Fruit fly (Drosophila melanogaster) Kc167 (cell line): Measurements from ENCODE around the gene Dus3.

Source experiments
- Myc ChIP-seq: fragments of >200 bp; optimal IDR thresholded peaks from 2 replicates; lab custom pipeline; 2017; ENCODE audit warnings: missing external identifiers
- Sin3A ChIP-seq: fragments of >200 bp; optimal IDR thresholded peaks from 2 replicates; lab custom pipeline; 2018; ENCODE audit warnings: missing external identifiers
- h ChIP-seq: fragments of >200 bp; optimal IDR thresholded peaks from 3 replicates; lab custom pipeline; 2018; ENCODE audit warnings: missing external identifiers
- insv ChIP-seq: fragments of >200 bp; optimal IDR thresholded peaks from 3 replicates; lab custom pipeline; 2018; ENCODE audit warnings: missing external identifiers
- psq ChIP-seq: fragments of >200 bp; optimal IDR thresholded peaks from 2 replicates; lab custom pipeline; 2017; ENCODE audit warnings: missing external identifiers
- ttk ChIP-seq: sonication (Bioruptor generic); optimal IDR thresholded peaks from 2 replicates; lab custom pipeline; 2017; ENCODE audit warnings: missing external identifiers

The Dus3 gene

DNA sequence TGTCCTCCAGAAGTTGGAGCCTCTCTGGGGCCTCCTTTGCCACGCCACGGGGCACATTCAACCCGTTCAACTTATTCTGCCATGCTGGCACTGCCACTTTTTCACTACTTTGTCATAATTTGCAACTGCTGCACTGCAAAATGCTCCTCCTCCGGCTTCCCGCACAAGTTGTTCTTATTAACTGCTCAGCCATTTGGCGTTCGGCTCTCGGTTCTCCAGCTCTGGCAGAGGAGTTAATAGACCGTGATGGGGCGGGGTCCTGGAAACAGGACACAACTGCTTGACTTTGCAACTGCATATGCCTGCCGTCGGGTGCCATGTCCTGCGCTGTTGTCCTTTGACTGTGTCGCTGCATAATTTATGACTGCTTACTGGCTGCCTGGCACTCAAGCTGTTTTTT, 46.3 kb downstream of the Dus3 start:
- no peak for TF ChIP-seq Myc (lab: Kevin White, UChicago)
- no peak for TF ChIP-seq insv (lab: Kevin White, UChicago)
- no peak for TF ChIP-seq h (lab: Kevin White, UChicago)
- TF ChIP-seq psq, result no peak
- no peak for TF ChIP-seq ttk (lab: Kevin White, UChicago)
- no peak for TF ChIP-seq Sin3A (lab: Kevin White, UChicago)

dm6 chr2L:19809515-19810049, 50.9 kb downstream of the Dus3 start:
- TF ChIP-seq psq, result no peak
- no peak for TF ChIP-seq Sin3A (lab: Kevin White, UChicago)
- TF ChIP-seq insv (lab: Kevin White, UChicago), result no peak
- TF ChIP-seq ttk (lab: Kevin White, UChicago), result no peak
- no peak for TF ChIP-seq Myc (lab: Kevin White, UChicago)
- TF ChIP-seq h (lab: Kevin White, UChicago), result no peak
